Fruit fly (Drosophila melanogaster) whole organism, embryonic: ENCODE results near the gene Obp19c.

Experiments used
- BEAF-32 ChIP-seq: fragments of 200-800 bp; sonication (Bioruptor generic); optimal IDR thresholded peaks from 3 replicates; lab custom pipeline; 2017; ENCODE audit warnings: missing biosample characterization, missing genetic modification characterization, mild to moderate bottlenecking, moderate library complexity, missing genetic modification reagents
- CG11247 ChIP-seq: fragments of 200-800 bp; sonication (Bioruptor generic); IDR thresholded peaks from 2 replicates; pipeline ENCODE4 v1.3.6; 2022; ENCODE audit warnings: missing biosample characterization, missing genetic modification characterization
- CG11504 ChIP-seq: fragments of 200-800 bp; sonication (Bioruptor generic); optimal IDR thresholded peaks from 3 replicates; lab custom pipeline; 2019; ENCODE audit warnings: missing biosample characterization, mild to moderate bottlenecking, missing genetic modification characterization, moderate library complexity
- CG12391 ChIP-seq: fragments of 200-800 bp; sonication (Bioruptor generic); optimal IDR thresholded peaks from 3 replicates; lab custom pipeline; 2018; ENCODE audit warnings: missing biosample characterization, mild to moderate bottlenecking, missing genetic modification characterization, moderate library complexity
- CG12744 ChIP-seq: fragments of 200-800 bp; sonication (Bioruptor generic); optimal IDR thresholded peaks from 2 replicates; lab custom pipeline; 2016; ENCODE audit warnings: missing biosample characterization, missing genetic modification characterization
- CG14441 ChIP-seq: fragments of 200-800 bp; sonication (Bioruptor generic); IDR thresholded peaks from 2 replicates; pipeline ENCODE4 v1.3.6; 2022; ENCODE audit warnings: missing biosample characterization, missing genetic modification characterization
- CG14667 ChIP-seq: fragments of 200-800 bp; sonication (Bioruptor generic); IDR thresholded peaks from 2 replicates; pipeline ENCODE4 v1.3.6; 2022; ENCODE audit warnings: missing biosample characterization, missing genetic modification characterization
- CG14860 ChIP-seq: fragments of 200-800 bp; sonication (Bioruptor generic); IDR thresholded peaks from 3 replicates; pipeline ENCODE4 v1.3.6; 2022; ENCODE audit warnings: missing biosample characterization, missing genetic modification characterization; ENCODE audit not compliant: partially characterized antibody
- CG17361 ChIP-seq: fragments of 200-800 bp; sonication (Bioruptor generic); IDR thresholded peaks from 3 replicates; pipeline ENCODE4 v1.3.6; 2022; ENCODE audit warnings: missing biosample characterization, missing genetic modification characterization
- CG17385 ChIP-seq: fragments of 200-800 bp; sonication (Bioruptor generic); optimal IDR thresholded peaks from 3 replicates; lab custom pipeline; 2018; ENCODE audit warnings: missing biosample characterization, mild to moderate bottlenecking, missing genetic modification characterization
- CG17802 ChIP-seq: fragments of 200-800 bp; sonication (Bioruptor generic); optimal IDR thresholded peaks from 2 replicates; lab custom pipeline; 2018; ENCODE audit warnings: missing biosample characterization, mild to moderate bottlenecking, missing genetic modification characterization, moderate library complexity
- CG18619 ChIP-seq: fragments of 200-800 bp; sonication (Bioruptor generic); optimal IDR thresholded peaks from 3 replicates; lab custom pipeline; 2017; ENCODE audit warnings: missing biosample characterization, mild to moderate bottlenecking, missing genetic modification characterization
- CG18764 ChIP-seq: fragments of 200-800 bp; sonication (Bioruptor generic); optimal IDR thresholded peaks from 3 replicates; lab custom pipeline; 2016; ENCODE audit warnings: missing biosample characterization, missing genetic modification characterization
- CG2202 ChIP-seq: fragments of 200-800 bp; sonication (Bioruptor generic); optimal IDR thresholded peaks from 2 replicates; lab custom pipeline; 2018; ENCODE audit warnings: missing biosample characterization, mild to moderate bottlenecking, missing genetic modification characterization
- CG3163 ChIP-seq: fragments of 200-800 bp; sonication (Bioruptor generic); optimal IDR thresholded peaks from 3 replicates; lab custom pipeline; 2016; ENCODE audit warnings: missing biosample characterization, missing genetic modification characterization
- CG4282 ChIP-seq: fragments of 200-800 bp; sonication (Bioruptor generic); optimal IDR thresholded peaks from 2 replicates; lab custom pipeline; 2016; ENCODE audit warnings: missing biosample characterization, missing genetic modification characterization
- CG6654 ChIP-seq: fragments of 200-800 bp; sonication (Bioruptor generic); optimal IDR thresholded peaks from 2 replicates; lab custom pipeline; 2017; ENCODE audit warnings: missing biosample characterization, mild to moderate bottlenecking, missing genetic modification characterization
- CG9215 ChIP-seq: fragments of 200-800 bp; sonication (Bioruptor generic); IDR thresholded peaks from 2 replicates; pipeline ENCODE4 v1.3.6; 2022; ENCODE audit warnings: missing biosample characterization, missing genetic modification characterization
- CG9817 ChIP-seq: fragments of 200-800 bp; sonication (Bioruptor generic); optimal IDR thresholded peaks from 2 replicates; lab custom pipeline; 2018; ENCODE audit warnings: missing biosample characterization, mild to moderate bottlenecking, missing genetic modification characterization, moderate library complexity
- CrebB ChIP-seq: fragments of 200-800 bp; sonication (Bioruptor generic); optimal IDR thresholded peaks from 3 replicates; lab custom pipeline; 2018; ENCODE audit warnings: missing biosample characterization, mild to moderate bottlenecking, missing genetic modification characterization
- Dll ChIP-seq: fragments of 200-800 bp; sonication (Bioruptor generic); IDR thresholded peaks from 4 replicates; pipeline ENCODE4 v1.3.6; 2022; ENCODE audit warnings: missing biosample characterization, missing genetic modification characterization; ENCODE audit not compliant: partially characterized antibody
- Dref ChIP-seq: fragments of 200-800 bp; sonication (Bioruptor generic); IDR thresholded peaks from 2 replicates; pipeline ENCODE4 v1.3.6; 2022; ENCODE audit warnings: missing biosample characterization, missing genetic modification characterization
- E2f2 ChIP-seq: fragments of 200-800 bp; sonication (Bioruptor generic); IDR thresholded peaks from 2 replicates; pipeline ENCODE4 v1.3.6; 2022; ENCODE audit warnings: missing biosample characterization, missing genetic modification characterization
- ERR ChIP-seq: fragments of 200-800 bp; sonication (Bioruptor generic); optimal IDR thresholded peaks from 2 replicates; lab custom pipeline; 2016; ENCODE audit warnings: missing biosample characterization, missing genetic modification characterization
- Gug ChIP-seq: fragments of 200-800 bp; sonication (Bioruptor generic); IDR thresholded peaks from 4 replicates; pipeline ENCODE4 v1.3.6; 2022; ENCODE audit warnings: missing biosample characterization, missing genetic modification characterization
- HmgZ ChIP-seq: fragments of 200-800 bp; sonication (Bioruptor generic); optimal IDR thresholded peaks from 2 replicates; lab custom pipeline; 2018; ENCODE audit warnings: missing biosample characterization, mild to moderate bottlenecking, missing genetic modification characterization
- Mes4 ChIP-seq: fragments of 200-800 bp; sonication (Bioruptor generic); optimal IDR thresholded peaks from 2 replicates; lab custom pipeline; 2016; ENCODE audit warnings: missing biosample characterization, missing genetic modification characterization
- NC2β ChIP-seq: fragments of 200-800 bp; sonication (Bioruptor generic); optimal IDR thresholded peaks from 2 replicates; lab custom pipeline; 2016; ENCODE audit warnings: missing biosample characterization, missing genetic modification characterization
- Taf1 ChIP-seq: fragments of 200-800 bp; sonication (Bioruptor generic); IDR thresholded peaks from 2 replicates; pipeline ENCODE4 v1.3.6; 2022; ENCODE audit warnings: missing biosample characterization, missing genetic modification characterization
- Trl ChIP-seq, 3 experiments: fragments of >200 bp in 2 of 3; fragments of 200-800 bp in 1 of 3; sonication (Bioruptor generic) in 1 of 3; optimal IDR thresholded peaks; 2 replicates in 1 of 3; 3 replicates in 2 of 3; lab custom pipeline; 2016 to 2017; ENCODE audit warnings: missing biosample characterization in 1 of 3, missing genetic modification characterization in 1 of 3
- Xrp1 ChIP-seq: fragments of 200-800 bp; sonication (Bioruptor generic); IDR thresholded peaks from 2 replicates; pipeline ENCODE4 v1.3.6; 2022; ENCODE audit warnings: missing biosample characterization, missing genetic modification characterization
- al ChIP-seq: fragments of 200-800 bp; sonication (Bioruptor generic); IDR thresholded peaks from 2 replicates; pipeline ENCODE4 v1.3.6; 2022; ENCODE audit warnings: missing biosample characterization, missing genetic modification characterization
- cg ChIP-seq: fragments of 200-800 bp; sonication (Bioruptor generic); optimal IDR thresholded peaks from 3 replicates; lab custom pipeline; 2019; ENCODE audit warnings: missing biosample characterization, mild to moderate bottlenecking, missing genetic modification characterization, moderate library complexity
- chif ChIP-seq, 2 experiments: fragments of 200-800 bp; sonication (Bioruptor generic); optimal IDR thresholded peaks; 3 replicates each; lab custom pipeline; 2016; ENCODE audit warnings: missing biosample characterization in 2 of 2, missing genetic modification characterization in 2 of 2
- ci ChIP-seq: fragments of 200-800 bp; sonication (Bioruptor generic); IDR thresholded peaks from 3 replicates; pipeline ENCODE4 v1.3.6; 2022; ENCODE audit warnings: missing biosample characterization, missing genetic modification characterization
- exex ChIP-seq: fragments of 200-800 bp; sonication (Bioruptor generic); optimal IDR thresholded peaks from 4 replicates; lab custom pipeline; 2018; ENCODE audit warnings: missing biosample characterization, mild to moderate bottlenecking, missing genetic modification characterization, moderate library complexity
- fd102C ChIP-seq: fragments of 200-800 bp; sonication (Bioruptor generic); optimal IDR thresholded peaks from 2 replicates; lab custom pipeline; 2018; ENCODE audit warnings: missing biosample characterization, mild to moderate bottlenecking, missing genetic modification characterization, moderate library complexity
- fd3F ChIP-seq: fragments of 200-800 bp; sonication (Bioruptor generic); optimal IDR thresholded peaks from 2 replicates; lab custom pipeline; 2018; ENCODE audit warnings: missing biosample characterization, mild to moderate bottlenecking, missing genetic modification characterization, moderate library complexity
- hb ChIP-seq: fragments of 200-800 bp; sonication (Bioruptor generic); IDR thresholded peaks from 3 replicates; pipeline ENCODE4 v1.3.6; 2022; ENCODE audit warnings: missing biosample characterization, missing genetic modification characterization; ENCODE audit not compliant: partially characterized antibody
- hbn ChIP-seq: fragments of 200-800 bp; sonication (Bioruptor generic); IDR thresholded peaks from 2 replicates; pipeline ENCODE4 v1.3.6; 2022; ENCODE audit warnings: missing biosample characterization, missing genetic modification characterization; ENCODE audit not compliant: partially characterized antibody
- ind ChIP-seq: fragments of 200-800 bp; sonication (Bioruptor generic); optimal IDR thresholded peaks from 3 replicates; lab custom pipeline; 2016; ENCODE audit warnings: missing biosample characterization, missing genetic modification characterization
- ken ChIP-seq: fragments of 200-800 bp; sonication (Bioruptor generic); IDR thresholded peaks from 3 replicates; pipeline ENCODE4 v1.3.6; 2022; ENCODE audit warnings: missing biosample characterization, missing genetic modification characterization
- lola ChIP-seq, 3 experiments: fragments of >200 bp in 2 of 3; fragments of 200-800 bp in 1 of 3; sonication (Bioruptor generic) in 1 of 3; optimal IDR thresholded peaks; 2 replicates each; lab custom pipeline; 2017 to 2019; ENCODE audit warnings: missing biosample characterization in 3 of 3, missing genetic modification characterization in 3 of 3, mild to moderate bottlenecking in 1 of 3, moderate library complexity in 1 of 3
- mam ChIP-seq: fragments of 200-800 bp; sonication (Bioruptor generic); optimal IDR thresholded peaks from 3 replicates; lab custom pipeline; 2016; ENCODE audit warnings: missing biosample characterization, missing genetic modification characterization
- phol ChIP-seq: fragments of 200-800 bp; sonication (Bioruptor generic); optimal IDR thresholded peaks from 3 replicates; lab custom pipeline; 2018; ENCODE audit warnings: missing biosample characterization, mild to moderate bottlenecking, missing genetic modification characterization, moderate library complexity
- repo ChIP-seq: fragments of 200-800 bp; sonication (Bioruptor generic); optimal IDR thresholded peaks from 2 replicates; lab custom pipeline; 2016; ENCODE audit warnings: missing biosample characterization, missing genetic modification characterization
- sisA ChIP-seq: fragments of 200-800 bp; sonication (Bioruptor generic); IDR thresholded peaks from 2 replicates; pipeline ENCODE4 v1.3.6; 2022; ENCODE audit warnings: missing biosample characterization, missing genetic modification characterization

The Obp19c gene

DNA sequence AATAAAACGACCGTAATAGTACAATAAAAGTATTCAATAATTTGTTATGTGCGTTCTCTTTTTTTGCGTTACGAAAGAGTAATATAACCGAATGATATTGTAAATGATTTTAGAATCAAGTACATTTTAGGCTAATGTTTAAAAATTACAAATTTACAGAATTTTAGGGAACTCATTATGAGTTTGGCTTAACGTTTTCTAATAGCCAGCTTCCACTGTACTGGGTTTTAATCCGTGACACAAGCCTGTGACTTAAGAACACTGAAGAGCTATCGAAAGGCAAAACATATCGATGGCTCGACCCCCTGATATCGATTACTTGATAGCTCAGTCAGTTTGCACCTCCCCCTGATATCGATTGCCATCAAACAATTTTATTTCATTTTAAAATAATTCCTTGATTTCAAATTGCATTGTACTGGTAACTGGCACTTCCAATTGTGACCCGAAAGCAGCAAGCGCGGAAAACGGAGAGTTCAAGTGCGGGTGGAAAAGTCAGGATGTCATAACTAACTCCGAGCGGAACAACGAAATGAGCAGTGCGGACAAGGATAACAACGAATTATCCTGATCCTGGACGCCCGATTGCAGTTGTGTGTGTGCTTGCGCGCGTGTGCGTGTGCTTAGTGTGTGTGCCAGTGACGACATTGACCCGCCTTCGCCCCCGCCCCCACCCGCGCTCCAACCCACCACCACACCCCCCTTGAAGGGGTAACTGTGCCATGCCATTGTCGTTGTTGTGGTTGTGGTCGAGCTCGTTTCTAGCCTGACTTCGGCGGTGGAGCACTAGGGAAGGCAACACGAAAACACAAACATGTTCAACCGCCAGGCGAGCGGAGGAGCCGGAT, 24.5 kb downstream of the Obp19c start, which contains the start of gene HERC2 (continued):
- TF ChIP-seq chif (GFP tag; optimal IDR thresholded peaks at IDR 0.05; lab: Kevin White, UChicago) (peak in 1 of 2 experiments; percentile 64), hb (GFP tag; lab: Robert Waterston, UW) (peak; percentile 91), CG9215 (GFP tag; lab: Robert Waterston, UW) (peak; percentile 70), BEAF-32 (GFP tag; lab: Kevin White, UChicago) (peak; percentile 83), CG12391 (tag; lab: Kevin White, UChicago) (peak; percentile 40), ci (GFP tag; lab: Robert Waterston, UW) (0 out of 3 replicates have a peak, but pooled peaks have one; percentile 15), CG2202 (tag; lab: Kevin White, UChicago) (no peak), Xrp1 (peak; percentile 61; the same call in 1 of the 2 replicates), CG9817 (tag; lab: Kevin White, UChicago) (peak; percentile 51), Dref (GFP tag; lab: Robert Waterston, UW) (peak; percentile 99), CG12744 (peak; percentile 9), repo (no peak), CG14441 (GFP tag; lab: Robert Waterston, UW) (peak; percentile 58), hbn (GFP tag; lab: Robert Waterston, UW) (peak; percentile 82), al (peak; percentile 59), CG6654 (GFP tag; lab: Kevin White, UChicago) (no peak), NC2β (no peak), CrebB (tag; lab: Kevin White, UChicago) (no peak), CG17361 (GFP tag; lab: Robert Waterston, UW) (no peak; the same call in 1 of the 3 replicates), fd3F (GFP tag; lab: Kevin White, UChicago) (no peak), sisA (GFP tag; lab: Robert Waterston, UW) (peak; percentile 54; the same call in 1 of the 2 replicates), lola (GFP tag; optimal IDR thresholded peaks at IDR 0.05; lab: Kevin White, UChicago) (peak in 1 of 3 experiments; percentile 30), CG17802 (tag; lab: Kevin White, UChicago) (peak; percentile 46), CG14860 (GFP tag; lab: Robert Waterston, UW) (peak; percentile 89), CG4282 (GFP tag; lab: Kevin White, UChicago) (no peak), Mes4 (GFP tag; lab: Kevin White, UChicago) (peak; percentile 8), CG18619 (GFP tag; lab: Kevin White, UChicago) (no peak), CG14667 (GFP tag; lab: Robert Waterston, UW) (peak; percentile 34; the same call in 1 of the 2 replicates), ind (GFP tag; lab: Kevin White, UChicago) (peak; percentile 58), ERR (GFP tag; lab: Kevin White, UChicago) (peak; percentile 14), fd102C (GFP tag; lab: Kevin White, UChicago) (no peak), Trl (optimal IDR thresholded peaks at IDR 0.05; lab: Kevin White, UChicago) (no peak), Trl (GFP tag; optimal IDR thresholded peaks at IDR 0.05; lab: Kevin White, UChicago) (peak; percentile 23), E2f2 (GFP tag; lab: Robert Waterston, UW) (peak; percentile 46), HmgZ (tag; lab: Kevin White, UChicago) (peak; percentile 35), Gug (GFP tag; lab: Robert Waterston, UW) (peak; percentile 74; the same call in 2 of the 4 replicates), phol (peak; percentile 43), Dll (GFP tag; lab: Robert Waterston, UW) (peak; percentile 79), Taf1 (0 out of 2 replicates have a peak, but pooled peaks have one; percentile 25), cg (GFP tag; lab: Kevin White, UChicago) (peak; percentile 5), CG17385 (GFP tag; lab: Kevin White, UChicago) (no peak), CG18764 (GFP tag; lab: Kevin White, UChicago) (no peak), CG11247 (GFP tag; lab: Robert Waterston, UW) (peak; percentile 57), CG3163 (GFP tag; lab: Kevin White, UChicago) (no peak), ken (GFP tag; lab: Robert Waterston, UW) (no peak), mam (GFP tag; lab: Kevin White, UChicago) (peak; percentile 73), CG11504 (no peak), exex (tag; lab: Kevin White, UChicago) (no peak)
